Worm (Caenorhabditis elegans) whole organism, late embryonic: ENCODE results near the gene Y40B10A.11.

ENCODE experiments used
- C08G9.2 ChIP-seq: sonication (generic microtip); optimal IDR thresholded peaks from 2 replicates; lab custom pipeline; 2016; ENCODE audit warnings: mild to moderate bottlenecking, missing genetic modification characterization, moderate library complexity, missing compliant biosample characterization
- C38D4.7 ChIP-seq: fragments of 200-800 bp; sonication (Bioruptor generic); optimal IDR thresholded peaks from 2 replicates; lab custom pipeline; 2018; ENCODE audit warnings: mild to moderate bottlenecking, missing genetic modification characterization, moderate library complexity, missing compliant biosample characterization
- K02D7.2 ChIP-seq: sonication (generic microtip); optimal IDR thresholded peaks from 2 replicates; lab custom pipeline; 2017; ENCODE audit warnings: mild to moderate bottlenecking, missing genetic modification characterization, missing compliant biosample characterization
- T23F11.4 ChIP-seq: fragments of 200-800 bp; sonication (Bioruptor generic); optimal IDR thresholded peaks from 2 replicates; lab custom pipeline; 2018; ENCODE audit warnings: mild to moderate bottlenecking, missing genetic modification characterization, missing compliant biosample characterization
- ama-1 ChIP-seq: fragments of 150-350 bp; optimal IDR thresholded peaks from 2 replicates; lab custom pipeline; 2014
- ceh-14 ChIP-seq: sonication (generic microtip); optimal IDR thresholded peaks from 2 replicates; lab custom pipeline; 2016; ENCODE audit warnings: missing genotype, missing genetic modification characterization, missing compliant biosample characterization
- ceh-19 ChIP-seq: fragments of 200-800 bp; sonication (Bioruptor generic); optimal IDR thresholded peaks from 2 replicates; lab custom pipeline; 2018; ENCODE audit warnings: mild to moderate bottlenecking, missing genetic modification characterization, missing compliant biosample characterization
- ceh-2 ChIP-seq: sonication (generic microtip); optimal IDR thresholded peaks from 2 replicates; lab custom pipeline; 2016; ENCODE audit warnings: missing genotype, missing genetic modification characterization, missing compliant biosample characterization
- ceh-24 ChIP-seq: sonication (generic microtip); optimal IDR thresholded peaks from 2 replicates; lab custom pipeline; 2016; ENCODE audit warnings: mild to moderate bottlenecking, missing genetic modification characterization, missing compliant biosample characterization
- ceh-30 ChIP-seq: fragments of 150-350 bp; optimal IDR thresholded peaks from 2 replicates; lab custom pipeline; 2014; ENCODE audit warnings: missing biosample characterization, missing genetic modification characterization
- ceh-48 ChIP-seq: sonication (generic microtip); optimal IDR thresholded peaks from 2 replicates; lab custom pipeline; 2016; ENCODE audit warnings: missing genetic modification characterization, inconsistent platforms, missing compliant biosample characterization
- ceh-6 ChIP-seq: fragments of 200-800 bp; sonication (Bioruptor generic); optimal IDR thresholded peaks from 2 replicates; lab custom pipeline; 2018; ENCODE audit warnings: mild to moderate bottlenecking, missing genetic modification characterization, missing compliant biosample characterization
- dve-1 ChIP-seq: sonication (generic microtip); optimal IDR thresholded peaks from 2 replicates; lab custom pipeline; 2017; ENCODE audit warnings: antibody characterized with exemption, mild to moderate bottlenecking, missing genetic modification characterization, missing compliant biosample characterization
- ets-4 ChIP-seq: sonication (generic microtip); optimal IDR thresholded peaks from 2 replicates; lab custom pipeline; 2016; ENCODE audit warnings: missing genetic modification characterization, missing compliant biosample characterization
- eyg-1 ChIP-seq: sonication (generic microtip); optimal IDR thresholded peaks from 2 replicates; lab custom pipeline; 2016; ENCODE audit warnings: missing genotype, missing genetic modification characterization, missing compliant biosample characterization
- fax-1 ChIP-seq: sonication (generic microtip); optimal IDR thresholded peaks from 2 replicates; lab custom pipeline; 2016; ENCODE audit warnings: missing genotype, missing genetic modification characterization, missing compliant biosample characterization
- fkh-6 ChIP-seq: sonication (generic microtip); optimal IDR thresholded peaks from 2 replicates; lab custom pipeline; 2016; ENCODE audit warnings: missing genetic modification characterization, missing compliant biosample characterization
- gmeb-2 ChIP-seq: sonication (generic microtip); optimal IDR thresholded peaks from 2 replicates; lab custom pipeline; 2016; ENCODE audit warnings: missing genetic modification characterization, inconsistent platforms, missing compliant biosample characterization
- hlh-13 ChIP-seq: fragments of 200-800 bp; sonication (Bioruptor generic); optimal IDR thresholded peaks from 2 replicates; lab custom pipeline; 2018; ENCODE audit warnings: mild to moderate bottlenecking, missing genetic modification characterization, missing compliant biosample characterization
- hlh-30 ChIP-seq: sonication (generic microtip); optimal IDR thresholded peaks from 2 replicates; lab custom pipeline; 2017; ENCODE audit warnings: antibody characterized with exemption, missing genetic modification characterization, missing compliant biosample characterization; ENCODE audit not compliant: insufficient read depth
- lim-6 ChIP-seq: sonication (generic microtip); optimal IDR thresholded peaks from 2 replicates; lab custom pipeline; 2016; ENCODE audit warnings: missing genetic modification characterization, missing compliant biosample characterization
- mec-3 ChIP-seq: sonication (generic microtip); optimal IDR thresholded peaks from 2 replicates; lab custom pipeline; 2016; ENCODE audit warnings: borderline replicate concordance, missing genetic modification characterization, missing compliant biosample characterization
- nfya-1 ChIP-seq: sonication (generic microtip); optimal IDR thresholded peaks from 2 replicates; lab custom pipeline; 2017; ENCODE audit warnings: missing genetic modification characterization, mild to moderate bottlenecking, missing compliant biosample characterization, antibody characterized with exemption, moderate library complexity
- nhr-11 ChIP-seq: fragments of 150-350 bp; optimal IDR thresholded peaks from 2 replicates; lab custom pipeline; 2014; ENCODE audit warnings: missing biosample characterization, missing genetic modification characterization
- odd-2 ChIP-seq: sonication (generic microtip); optimal IDR thresholded peaks from 2 replicates; lab custom pipeline; 2017; ENCODE audit warnings: antibody characterized with exemption, mild to moderate bottlenecking, missing genetic modification characterization, missing compliant biosample characterization
- pag-3 ChIP-seq: sonication (generic microtip); optimal IDR thresholded peaks from 2 replicates; lab custom pipeline; 2016; ENCODE audit warnings: missing compliant biosample characterization, missing genetic modification characterization, borderline replicate concordance
- pax-1 ChIP-seq: fragments of 150-350 bp; optimal IDR thresholded peaks from 2 replicates; lab custom pipeline; 2014; ENCODE audit warnings: missing biosample characterization, missing genetic modification characterization
- pqm-1 ChIP-seq: sonication (generic microtip); optimal IDR thresholded peaks from 2 replicates; lab custom pipeline; 2016; ENCODE audit warnings: missing genetic modification characterization, missing compliant biosample characterization
- ref-2 ChIP-seq: sonication (generic microtip); optimal IDR thresholded peaks from 2 replicates; lab custom pipeline; 2016; ENCODE audit warnings: missing genetic modification characterization, missing compliant biosample characterization
- sdc-2 ChIP-seq: sonication (generic microtip); optimal IDR thresholded peaks from 2 replicates; lab custom pipeline; 2016; ENCODE audit warnings: missing genotype, missing genetic modification characterization, missing compliant biosample characterization
- sox-2 ChIP-seq: fragments of 200-800 bp; sonication (Bioruptor generic); IDR thresholded peaks from 2 replicates; pipeline ENCODE4 v1.3.6; 2022; ENCODE audit warnings: missing genetic modification reagents, missing genetic modification characterization, missing compliant biosample characterization
- syd-9 ChIP-seq: sonication (generic microtip); optimal IDR thresholded peaks from 2 replicates; lab custom pipeline; 2016; ENCODE audit warnings: mild to moderate bottlenecking, missing genetic modification characterization, moderate library complexity, missing compliant biosample characterization
- tbx-7 ChIP-seq: sonication (generic microtip); optimal IDR thresholded peaks from 2 replicates; lab custom pipeline; 2016; ENCODE audit warnings: missing genotype, missing genetic modification characterization, missing compliant biosample characterization
- unc-42 ChIP-seq: sonication (generic microtip); optimal IDR thresholded peaks from 2 replicates; lab custom pipeline; 2016; ENCODE audit warnings: missing genotype, missing genetic modification characterization, missing compliant biosample characterization
- unc-55 ChIP-seq: sonication (generic microtip); optimal IDR thresholded peaks from 2 replicates; lab custom pipeline; 2017; ENCODE audit warnings: missing biosample characterization, missing genetic modification reagents, missing genetic modification characterization
- zip-5 ChIP-seq: sonication (generic microtip); optimal IDR thresholded peaks from 2 replicates; lab custom pipeline; 2016; ENCODE audit warnings: missing genetic modification characterization, missing compliant biosample characterization
- ztf-16 ChIP-seq: sonication (generic microtip); optimal IDR thresholded peaks from 2 replicates; lab custom pipeline; 2017; ENCODE audit warnings: missing genetic modification characterization, missing compliant biosample characterization

The Y40B10A.11 gene

DNA sequence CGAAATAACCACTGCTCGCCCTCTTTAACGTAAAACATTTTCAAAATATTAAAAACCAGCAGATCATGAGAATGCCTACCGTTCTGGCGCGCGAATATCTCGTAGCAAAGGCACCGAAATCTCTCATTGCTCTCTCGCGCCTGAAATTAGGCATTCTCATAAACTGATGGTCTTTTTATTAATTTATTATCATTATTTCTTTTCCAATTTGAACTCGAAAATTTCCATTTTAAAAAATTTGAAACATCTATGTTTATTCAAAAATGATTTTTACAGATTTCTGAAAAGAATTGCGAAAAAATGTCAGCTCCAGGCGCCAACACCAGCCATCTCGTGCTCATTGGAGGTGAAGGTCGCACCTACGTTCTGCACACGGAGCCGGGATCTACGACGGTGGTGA lies 21.5 kb downstream of the Y40B10A.11 start, which contains the start of gene F59A7.12:
Gene F59A7.12 (plus strand): TSS at position 301 of the 400 bp plus-strand sequence.
- no peak for TF ChIP-seq syd-9 (tag; lab: Kevin White, UChicago)

- TF ChIP-seq ceh-14 (no peak), ceh-24 (tag; lab: Kevin White, UChicago) (no peak), K02D7.2 (tag; lab: Kevin White, UChicago) (no peak), eyg-1 (no peak), ceh-19 (no peak)
Observed at ce11 chrV:2027787-2028186, 23.6 kb downstream of the Y40B10A.11 start, which contains the start of gene srab-13. TSS of gene srab-13 (minus strand) at chrV:2027887.

DNA sequence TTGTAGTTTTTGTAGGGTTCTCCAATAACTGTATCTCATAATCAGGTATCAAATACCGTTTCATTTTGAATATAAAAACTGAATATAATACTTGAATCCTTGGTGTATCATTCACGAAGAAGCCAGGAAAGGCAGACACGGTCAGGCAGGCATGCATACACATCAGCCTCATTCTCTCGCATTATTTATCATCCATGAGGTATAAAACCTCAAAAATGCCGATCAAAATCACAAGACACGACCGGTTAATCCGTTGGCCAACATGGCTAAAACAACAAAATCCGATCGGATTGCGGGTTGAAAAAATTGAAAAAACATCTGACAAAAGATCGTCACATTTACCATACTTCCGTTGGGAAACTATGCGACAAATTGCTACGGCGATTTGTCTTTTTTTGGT lies 29.0 kb downstream of the Y40B10A.11 start, which contains the start of gene F59A7.5:
Gene F59A7.5 (plus strand): TSS at position 301 of the 400 bp plus-strand sequence.
- TF ChIP-seq ceh-2 (no peak), ets-4 (no peak), ceh-6 (GFP tag; lab: Kevin White, UChicago) (no peak), pax-1 (no peak), mec-3 (tag; lab: Kevin White, UChicago) (no peak), sdc-2 (tag; lab: Kevin White, UChicago) (no peak), sox-2 (GFP tag; lab: Robert Waterston, UW) (no peak), pag-3 (no peak), hlh-30 (tag; lab: Kevin White, UChicago) (no peak), lim-6 (tag; lab: Kevin White, UChicago) (no peak), K02D7.2 (tag; lab: Kevin White, UChicago) (no peak), ceh-30 (tag; lab: Kevin White, UChicago) (no peak), ceh-19 (no peak), tbx-7 (tag; lab: Kevin White, UChicago) (no peak), ref-2 (tag; lab: Kevin White, UChicago) (no peak), unc-42 (tag; lab: Kevin White, UChicago) (no peak)

ce11 chrV:2021283-2021682 lies 30.1 kb downstream of the Y40B10A.11 start:
- TF ChIP-seq syd-9 (tag; lab: Kevin White, UChicago) (no peak), dve-1 (tag; lab: Kevin White, UChicago) (no peak), pax-1 (no peak), fax-1 (tag; lab: Kevin White, UChicago) (no peak), nhr-11 (tag; lab: Kevin White, UChicago) (no peak), hlh-13 (GFP tag; lab: Kevin White, UChicago) (no peak), sdc-2 (tag; lab: Kevin White, UChicago) (no peak), mec-3 (tag; lab: Kevin White, UChicago) (no peak), C38D4.7 (GFP tag; lab: Kevin White, UChicago) (no peak), C08G9.2 (tag; lab: Kevin White, UChicago) (no peak), K02D7.2 (tag; lab: Kevin White, UChicago) (no peak), T23F11.4 (GFP tag; lab: Kevin White, UChicago) (no peak), odd-2 (no peak), ref-2 (tag; lab: Kevin White, UChicago) (no peak), pag-3 (no peak), ama-1 (lab: Kevin White, UChicago) (no peak), fkh-6 (tag; lab: Kevin White, UChicago) (no peak), ceh-48 (tag; lab: Kevin White, UChicago) (no peak), gmeb-2 (tag; lab: Kevin White, UChicago) (no peak)

- TF ChIP-seq zip-5 (tag; lab: Kevin White, UChicago), result no peak
- TF ChIP-seq eyg-1, result no peak
- TF ChIP-seq ceh-24 (tag; lab: Kevin White, UChicago), result no peak
- no peak for TF ChIP-seq ceh-14
- TF ChIP-seq pqm-1, result no peak
- TF ChIP-seq ztf-16 (tag; lab: Kevin White, UChicago), result no peak
- no peak for TF ChIP-seq syd-9 (tag; lab: Kevin White, UChicago)
- TF ChIP-seq ceh-6 (GFP tag; lab: Kevin White, UChicago), result no peak
- no peak for TF ChIP-seq lim-6 (tag; lab: Kevin White, UChicago)
- no peak for TF ChIP-seq dve-1 (tag; lab: Kevin White, UChicago)
- TF ChIP-seq C38D4.7 (GFP tag; lab: Kevin White, UChicago), result no peak
- no peak for TF ChIP-seq nfya-1 (tag; lab: Kevin White, UChicago)
- TF ChIP-seq unc-55 (GFP tag; lab: Kevin White, UChicago), result no peak
- no peak for TF ChIP-seq fkh-6 (tag; lab: Kevin White, UChicago)
Observed at ce11 chrV:2018689-2019088, 32.7 kb downstream of the Y40B10A.11 start, which contains the start of gene F59A7.14. TSS of gene F59A7.14 (plus strand) at chrV:2018989.
